Worm (Caenorhabditis elegans) whole organism, mixed stage, embryonic: ENCODE results near the gene F36G9.15.

Experiments
- M03D4.4 ChIP-seq: sonication (generic microtip); optimal IDR thresholded peaks from 2 replicates; lab custom pipeline; 2017; ENCODE audit warnings: mild to moderate bottlenecking, missing genetic modification characterization, missing compliant biosample characterization
- bed-3 ChIP-seq: fragments of 200-800 bp; sonication (Bioruptor generic); optimal IDR thresholded peaks from 3 replicates; lab custom pipeline; 2018; ENCODE audit warnings: mild to moderate bottlenecking, missing genetic modification characterization, moderate library complexity, missing compliant biosample characterization
- ceh-39 ChIP-seq: fragments of 150-350 bp; optimal IDR thresholded peaks from 2 replicates; lab custom pipeline; 2014; ENCODE audit warnings: missing biosample characterization, missing genetic modification characterization
- ceh-43 ChIP-seq: fragments of 200-800 bp; sonication (Bioruptor generic); optimal IDR thresholded peaks from 2 replicates; lab custom pipeline; 2018; ENCODE audit warnings: mild to moderate bottlenecking, missing genetic modification characterization, moderate library complexity, missing compliant biosample characterization
- ceh-83 ChIP-seq: fragments of 200-800 bp; sonication (Bioruptor generic); optimal IDR thresholded peaks from 2 replicates; lab custom pipeline; 2018; ENCODE audit warnings: mild to moderate bottlenecking, missing genetic modification characterization, missing compliant biosample characterization
- ces-1 ChIP-seq: fragments of 150-350 bp; optimal IDR thresholded peaks from 2 replicates; lab custom pipeline; 2014; ENCODE audit warnings: missing biosample characterization, missing genetic modification reagents, missing genetic modification characterization
- drap-1 ChIP-seq: fragments of 200-800 bp; sonication (Bioruptor generic); optimal IDR thresholded peaks from 3 replicates; lab custom pipeline; 2018; ENCODE audit warnings: mild to moderate bottlenecking, missing genetic modification characterization, missing compliant biosample characterization
- elt-1 ChIP-seq: sonication (generic microtip); optimal IDR thresholded peaks from 2 replicates; lab custom pipeline; 2017; ENCODE audit warnings: missing genetic modification characterization, mild to moderate bottlenecking, missing compliant biosample characterization, antibody characterized with exemption, moderate library complexity, borderline replicate concordance; ENCODE audit not compliant: insufficient read depth
- elt-3 ChIP-seq: fragments of 150-350 bp; optimal IDR thresholded peaks from 2 replicates; lab custom pipeline; 2014; ENCODE audit warnings: missing biosample characterization, missing genetic modification characterization
- flh-1 ChIP-seq: fragments of 200-800 bp; sonication (Bioruptor generic); optimal IDR thresholded peaks from 2 replicates; lab custom pipeline; 2018; ENCODE audit warnings: mild to moderate bottlenecking, missing genetic modification characterization, moderate library complexity, missing compliant biosample characterization
- ham-2 ChIP-seq: fragments of 200-800 bp; sonication (Bioruptor generic); optimal IDR thresholded peaks from 2 replicates; lab custom pipeline; 2018; ENCODE audit warnings: mild to moderate bottlenecking, missing genetic modification characterization, missing compliant biosample characterization
- hlh-1 ChIP-seq: fragments of 150-350 bp; optimal IDR thresholded peaks from 2 replicates; lab custom pipeline; 2014; ENCODE audit warnings: missing biosample characterization, missing genetic modification reagents, missing genetic modification characterization
- lin-32 ChIP-seq: fragments of 200-800 bp; sonication (Bioruptor generic); optimal IDR thresholded peaks from 2 replicates; lab custom pipeline; 2018; ENCODE audit warnings: mild to moderate bottlenecking, missing genetic modification characterization, missing compliant biosample characterization
- lsy-2 ChIP-seq: fragments of 150-350 bp; optimal IDR thresholded peaks from 2 replicates; lab custom pipeline; 2014; ENCODE audit warnings: missing biosample characterization, missing genetic modification characterization
- mab-5 ChIP-seq: fragments of 150-350 bp; optimal IDR thresholded peaks from 2 replicates; lab custom pipeline; 2014; ENCODE audit warnings: missing biosample characterization, missing genetic modification characterization
- mep-1 ChIP-seq: fragments of 150-350 bp; optimal IDR thresholded peaks from 2 replicates; lab custom pipeline; 2017; ENCODE audit warnings: missing biosample characterization, missing genetic modification reagents, missing genetic modification characterization, inconsistent platforms
- mls-2 ChIP-seq: sonication (generic microtip); optimal IDR thresholded peaks from 2 replicates; lab custom pipeline; 2016; ENCODE audit warnings: mild to moderate bottlenecking, missing genetic modification characterization, moderate library complexity, missing compliant biosample characterization
- nhr-12 ChIP-seq: fragments of 150-350 bp; optimal IDR thresholded peaks from 2 replicates; lab custom pipeline; 2014; ENCODE audit warnings: missing biosample characterization, missing genetic modification characterization
- nhr-2 ChIP-seq: fragments of 150-350 bp; optimal IDR thresholded peaks from 2 replicates; lab custom pipeline; 2014; ENCODE audit warnings: missing biosample characterization, missing genetic modification characterization
- nhr-237 ChIP-seq: fragments of 150-350 bp; optimal IDR thresholded peaks from 2 replicates; lab custom pipeline; 2014; ENCODE audit warnings: missing biosample characterization, missing genetic modification characterization
- nhr-76 ChIP-seq: sonication (generic microtip); optimal IDR thresholded peaks from 2 replicates; lab custom pipeline; 2017; ENCODE audit warnings: missing biosample characterization, missing genetic modification characterization
- pha-4 ChIP-seq: fragments of 150-350 bp; optimal IDR thresholded peaks from 2 replicates; lab custom pipeline; 2018; ENCODE audit warnings: missing biosample characterization, missing genetic modification reagents, missing genetic modification characterization
- sem-2 ChIP-seq: fragments of 200-800 bp; sonication (Bioruptor generic); optimal IDR thresholded peaks from 2 replicates; lab custom pipeline; 2018; ENCODE audit warnings: mild to moderate bottlenecking, missing genetic modification characterization, missing compliant biosample characterization
- snpc-4 ChIP-seq: fragments of 150-350 bp; optimal IDR thresholded peaks from 2 replicates; lab custom pipeline; 2014; ENCODE audit warnings: missing biosample characterization, missing genetic modification characterization
- sptf-1 ChIP-seq: sonication (generic microtip); optimal IDR thresholded peaks from 2 replicates; lab custom pipeline; 2017; ENCODE audit warnings: mild to moderate bottlenecking, missing genetic modification characterization, moderate library complexity, missing compliant biosample characterization
- unc-39 ChIP-seq: fragments of 150-350 bp; optimal IDR thresholded peaks from 2 replicates; lab custom pipeline; 2014; ENCODE audit warnings: missing biosample characterization, missing genetic modification characterization
- unc-62 ChIP-seq: fragments of 150-350 bp; optimal IDR thresholded peaks from 2 replicates; lab custom pipeline; 2014; ENCODE audit warnings: missing biosample characterization, missing genetic modification reagents, missing genetic modification characterization
- zip-8 ChIP-seq: fragments of 150-350 bp; optimal IDR thresholded peaks from 2 replicates; lab custom pipeline; 2014; ENCODE audit warnings: missing biosample characterization, missing genetic modification characterization
- ztf-11 ChIP-seq: fragments of 150-350 bp; optimal IDR thresholded peaks from 2 replicates; lab custom pipeline; 2014; ENCODE audit warnings: missing biosample characterization, missing genetic modification characterization

F36G9.15 gene

ce11 chrV:15988074-15988473 is at the start of gene F36G9.15:
Gene F36G9.15, minus strand, starts transcription at chrV:15988174.
- no peak for TF ChIP-seq sem-2
- TF ChIP-seq zip-8 (tag; lab: Kevin White, UChicago) = no peak
- no peak for TF ChIP-seq ham-2 (GFP tag; lab: Kevin White, UChicago)
- no peak for TF ChIP-seq M03D4.4 (tag; lab: Kevin White, UChicago)
- no peak for TF ChIP-seq nhr-2 (tag; lab: Kevin White, UChicago)
- TF ChIP-seq bed-3 (GFP tag; lab: Kevin White, UChicago) = no peak
- no peak for TF ChIP-seq ceh-39 (tag; lab: Kevin White, UChicago)
- TF ChIP-seq elt-1 = no peak
- TF ChIP-seq snpc-4 (tag; lab: Kevin White, UChicago) = no peak
- no peak for TF ChIP-seq mep-1 (tag; lab: Kevin White, UChicago)
- no peak for TF ChIP-seq nhr-12 (tag; lab: Kevin White, UChicago)

DNA sequence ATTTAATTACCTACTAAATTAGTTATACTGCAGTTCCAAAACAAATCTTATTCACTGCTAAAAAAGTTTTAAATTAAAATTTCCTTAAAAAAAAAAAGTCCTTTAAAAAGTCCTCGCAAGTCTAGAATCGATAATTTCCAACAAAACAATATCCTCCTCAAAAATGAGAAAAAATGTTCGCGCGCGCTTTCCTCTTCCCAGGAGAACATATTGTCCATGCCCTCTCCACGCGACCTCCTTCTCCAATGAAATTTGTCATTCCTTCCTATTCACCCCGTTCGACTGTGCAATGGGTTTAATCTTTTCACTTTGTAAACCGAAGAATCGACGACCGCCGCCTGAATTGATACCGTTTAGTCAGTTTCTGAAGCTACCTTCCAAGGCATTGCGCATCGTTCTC is 48.2 kb upstream of the F36G9.15 start, which contains the start of gene T10C6.10:
Gene T10C6.10, plus strand, starts transcription at position 248 of the 400 bp plus-strand sequence.
- TF ChIP-seq ham-2 (GFP tag; lab: Kevin White, UChicago) = no peak
- no peak for TF ChIP-seq zip-8 (tag; lab: Kevin White, UChicago)
- no peak for TF ChIP-seq mab-5 (tag; lab: Kevin White, UChicago)
- no peak for TF ChIP-seq unc-62 (GFP tag; lab: Kevin White, UChicago)
- TF ChIP-seq nhr-76 = no peak

- no peak for TF ChIP-seq hlh-1 (tag; lab: Kevin White, UChicago)
- no peak for TF ChIP-seq ceh-43
- TF ChIP-seq elt-3 (tag; lab: Kevin White, UChicago) = no peak
- no peak for TF ChIP-seq sem-2
- no peak for TF ChIP-seq nhr-237 (tag; lab: Kevin White, UChicago)
These were observed 45.5 kb upstream of the F36G9.15 start for ce11 chrV:16033491-16033890.

DNA sequence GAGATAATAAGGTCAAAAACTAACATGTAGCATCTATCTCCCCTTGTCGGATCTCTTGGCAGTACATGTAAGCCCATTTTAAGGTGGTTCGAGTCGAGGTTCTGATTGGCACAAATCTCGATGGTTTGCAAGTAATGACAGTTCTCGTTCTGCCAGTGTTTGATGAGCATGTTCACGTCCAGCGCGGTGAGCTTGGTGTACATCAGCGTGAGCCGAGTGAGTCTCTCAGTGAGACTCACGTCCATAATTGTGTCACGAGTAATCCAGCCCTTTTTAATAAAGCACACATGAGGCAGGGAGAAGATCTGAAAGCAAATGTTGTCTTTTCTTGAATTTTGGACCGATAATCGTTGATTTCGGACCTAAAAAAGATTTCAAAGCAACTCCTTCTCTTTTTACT is 44.8 kb upstream of the F36G9.15 start, which contains the start of gene T10C6.16:
Gene T10C6.16, minus strand, starts transcription at position 245 of the 400 bp plus-strand sequence.
- TF ChIP-seq elt-1 = no peak
- no peak for TF ChIP-seq ztf-11 (tag; lab: Kevin White, UChicago)
- TF ChIP-seq drap-1 = no peak
- TF ChIP-seq ces-1 (GFP tag; lab: Kevin White, UChicago) = no peak
- TF ChIP-seq unc-62 (GFP tag; lab: Kevin White, UChicago) = no peak
- TF ChIP-seq zip-8 (tag; lab: Kevin White, UChicago) = no peak
- TF ChIP-seq lsy-2 = no peak
- no peak for TF ChIP-seq mls-2 (tag; lab: Kevin White, UChicago)
- no peak for TF ChIP-seq sptf-1 (tag; lab: Kevin White, UChicago)
- TF ChIP-seq ceh-39 (tag; lab: Kevin White, UChicago) = no peak

- TF ChIP-seq ces-1 (GFP tag; lab: Kevin White, UChicago) (no peak), unc-39 (tag; lab: Kevin White, UChicago) (no peak)
- TF ChIP-seq, all 35 proteins: peak for 0
These were observed 43.6 kb upstream of the F36G9.15 start, which contains the start of gene T10C6.7 for ce11 chrV:16031571-16031970. Gene T10C6.7, minus strand, starts transcription at chrV:16031713.

DNA sequence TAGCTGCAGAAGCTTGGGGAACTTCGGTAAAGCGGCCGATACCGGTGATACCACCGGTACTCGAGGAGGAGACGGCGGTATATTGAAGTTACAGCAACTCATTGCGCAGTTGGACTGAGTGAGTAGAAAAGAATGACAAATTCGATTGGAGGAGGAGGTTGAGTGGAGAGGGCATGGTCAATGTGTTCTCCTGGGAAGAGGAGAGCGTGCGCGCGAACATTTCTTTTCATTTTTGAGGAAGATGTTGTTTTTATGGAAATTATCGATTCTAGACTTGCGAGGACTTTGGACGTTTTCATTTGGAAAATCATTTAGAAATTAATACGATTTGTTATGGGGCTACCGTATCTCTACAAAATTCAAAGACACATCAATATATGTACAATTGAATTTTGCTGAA is 41.3 kb upstream of the F36G9.15 start:
- TF ChIP-seq M03D4.4 (tag; lab: Kevin White, UChicago) = no peak
- TF ChIP-seq lin-32 (GFP tag; lab: Kevin White, UChicago) = no peak
- no peak for TF ChIP-seq elt-3 (tag; lab: Kevin White, UChicago)
- no peak for TF ChIP-seq mls-2 (tag; lab: Kevin White, UChicago)
- no peak for TF ChIP-seq flh-1 (GFP tag; lab: Kevin White, UChicago)
- TF ChIP-seq unc-62 (GFP tag; lab: Kevin White, UChicago) = no peak
- no peak for TF ChIP-seq hlh-1 (tag; lab: Kevin White, UChicago)
- TF ChIP-seq ces-1 (GFP tag; lab: Kevin White, UChicago) = no peak
- no peak for TF ChIP-seq pha-4 (tag; lab: Kevin White, UChicago)
- TF ChIP-seq ceh-43 = no peak

- TF ChIP-seq ceh-83 (GFP tag; lab: Kevin White, UChicago) (no peak), unc-39 (tag; lab: Kevin White, UChicago) (no peak), lsy-2 (no peak), lin-32 (GFP tag; lab: Kevin White, UChicago) (no peak)
These were observed 36.9 kb upstream of the F36G9.15 start for ce11 chrV:16024917-16025316.
